Worm (Caenorhabditis elegans) whole organism, early embryonic: Measurements from ENCODE around the gene F01G10.6.

Experiments used
- F13C5.2 ChIP-seq: sonication (generic microtip); optimal IDR thresholded peaks from 2 replicates; lab custom pipeline; 2017; ENCODE audit warnings: mild to moderate bottlenecking, missing genetic modification characterization, inconsistent platforms, missing compliant biosample characterization
- ama-1 ChIP-seq: fragments of 150-350 bp; optimal IDR thresholded peaks from 2 replicates; lab custom pipeline; 2014
- ceh-36 ChIP-seq: sonication (generic microtip); optimal IDR thresholded peaks from 2 replicates; lab custom pipeline; 2016; ENCODE audit warnings: missing genetic modification characterization, inconsistent platforms, missing compliant biosample characterization
- flt-1 ChIP-seq: fragments of 200-800 bp; sonication (Bioruptor generic); IDR thresholded peaks from 2 replicates; pipeline ENCODE4 v1.3.6; 2022; ENCODE audit warnings: missing genetic modification characterization, missing compliant biosample characterization
- hmbx-1 ChIP-seq: sonication (generic microtip); optimal IDR thresholded peaks from 2 replicates; lab custom pipeline; 2016; ENCODE audit warnings: mild to moderate bottlenecking, missing genetic modification characterization, missing compliant biosample characterization
- hmg-4 ChIP-seq: fragments of 200-800 bp; sonication (Bioruptor generic); optimal IDR thresholded peaks from 2 replicates; lab custom pipeline; 2018; ENCODE audit warnings: mild to moderate bottlenecking, missing genetic modification characterization, missing compliant biosample characterization
- hnd-1 ChIP-seq: sonication (generic microtip); optimal IDR thresholded peaks from 2 replicates; lab custom pipeline; 2016; ENCODE audit warnings: missing genetic modification characterization, missing compliant biosample characterization
- pes-1 ChIP-seq: fragments of 200-800 bp; sonication (Bioruptor generic); IDR thresholded peaks from 2 replicates; pipeline ENCODE4 v1.3.6; 2022; ENCODE audit warnings: missing genetic modification reagents, missing genetic modification characterization, missing compliant biosample characterization
- sea-1 ChIP-seq: fragments of 200-800 bp; sonication (Bioruptor generic); conservative IDR thresholded peaks from 2 replicates; pipeline ENCODE4 v1.3.6; 2022; ENCODE audit warnings: missing genetic modification characterization, missing compliant biosample characterization
- tbx-37 ChIP-seq: fragments of 200-800 bp; sonication (Bioruptor generic); conservative IDR thresholded peaks from 2 replicates; pipeline ENCODE4 v1.3.6; 2022; ENCODE audit warnings: missing genetic modification reagents, missing genetic modification characterization, missing compliant biosample characterization
- tra-4 ChIP-seq: sonication (generic microtip); optimal IDR thresholded peaks from 2 replicates; lab custom pipeline; 2017; ENCODE audit warnings: missing genetic modification characterization, missing compliant biosample characterization

ce11 chrIV:10276960-10277359, 49.5 kb upstream of the F01G10.6 start, which contains the start of gene Y43C5A.7:
- TF ChIP-seq hnd-1 (tag; lab: Kevin White, UChicago): no peak
- no peak for TF ChIP-seq ama-1 (lab: Kevin White, UChicago)
- no peak for TF ChIP-seq hmbx-1 (tag; lab: Kevin White, UChicago)
- TF ChIP-seq F13C5.2 (tag; lab: Kevin White, UChicago): no peak
- TF ChIP-seq hmg-4 (GFP tag; lab: Kevin White, UChicago): no peak
- no peak for TF ChIP-seq tra-4 (tag; lab: Kevin White, UChicago)
- no peak for TF ChIP-seq pes-1 (GFP tag; lab: Robert Waterston, UW)
- TF ChIP-seq flt-1 (GFP tag; lab: Robert Waterston, UW): no peak
- TF ChIP-seq ceh-36: no peak
- TF ChIP-seq tbx-37 (GFP tag; lab: Robert Waterston, UW): no peak
- no peak for TF ChIP-seq sea-1 (GFP tag; lab: Robert Waterston, UW)
